Worm (Caenorhabditis elegans) whole organism, L1 larva: ENCODE measurements around the gene F01D5.1.

ENCODE experiments used
- ama-1 ChIP-seq: fragments of 150-350 bp; optimal IDR thresholded peaks from 2 replicates; lab custom pipeline; 2014
- blmp-1 ChIP-seq: fragments of 150-350 bp; optimal IDR thresholded peaks from 2 replicates; lab custom pipeline; 2014; ENCODE audit warnings: missing biosample characterization, missing genetic modification characterization
- lin-13 ChIP-seq: fragments of 150-350 bp; optimal IDR thresholded peaks from 2 replicates; lab custom pipeline; 2014; ENCODE audit warnings: missing biosample characterization, missing genetic modification reagents, missing genetic modification characterization
- lin-39 ChIP-seq: fragments of 150-350 bp; optimal IDR thresholded peaks from 2 replicates; lab custom pipeline; 2014; ENCODE audit warnings: missing biosample characterization, missing genetic modification reagents, missing genetic modification characterization
- mdl-1 ChIP-seq, 2 experiments: fragments of 150-350 bp; optimal IDR thresholded peaks; 2 replicates each; lab custom pipeline; 2014 to 2017; ENCODE audit warnings: missing biosample characterization in 2 of 2, missing genetic modification characterization in 2 of 2, inconsistent platforms in 1 of 2
- nhr-12 ChIP-seq: sonication (generic microtip); optimal IDR thresholded peaks from 2 replicates; lab custom pipeline; 2017; ENCODE audit warnings: missing biosample characterization, missing genetic modification characterization
- nhr-19 ChIP-seq: fragments of 200-800 bp; sonication (Bioruptor generic); conservative IDR thresholded peaks from 2 replicates; pipeline ENCODE4 v1.3.6; 2022; ENCODE audit warnings: missing genetic modification characterization, missing compliant biosample characterization
- nhr-76 ChIP-seq: sonication (generic microtip); optimal IDR thresholded peaks from 2 replicates; lab custom pipeline; 2017; ENCODE audit warnings: missing biosample characterization, missing genetic modification characterization
- pqm-1 ChIP-seq: sonication (generic microtip); optimal IDR thresholded peaks from 3 replicates; lab custom pipeline; 2017; ENCODE audit warnings: missing biosample characterization, missing genetic modification characterization
- vab-15 ChIP-seq: sonication (generic microtip); optimal IDR thresholded peaks from 2 replicates; lab custom pipeline; 2017; ENCODE audit warnings: missing genotype, mild to moderate bottlenecking, missing genetic modification characterization, missing compliant biosample characterization
- zag-1 ChIP-seq: fragments of 150-350 bp; optimal IDR thresholded peaks from 2 replicates; lab custom pipeline; 2014; ENCODE audit warnings: missing biosample characterization, missing genetic modification characterization
- ztf-11 ChIP-seq, 2 experiments: sonication (generic microtip); optimal IDR thresholded peaks; 2 replicates each; lab custom pipeline; 2016 to 2017; ENCODE audit warnings: missing genetic modification characterization in 2 of 2, missing biosample characterization in 1 of 2, missing compliant biosample characterization in 1 of 2

- TF ChIP-seq vab-15 (tag; lab: Kevin White, UChicago) (no peak), nhr-76 (tag; lab: Kevin White, UChicago) (no peak), ama-1 (lab: Kevin White, UChicago) (no peak), pqm-1 (no peak), nhr-12 (tag; lab: Kevin White, UChicago) (no peak), mdl-1 (tag; optimal IDR thresholded peaks at IDR 0.05; lab: Kevin White, UChicago) (no peak), ztf-11 (tag; optimal IDR thresholded peaks at IDR 0.05; lab: Kevin White, UChicago) (no peak), blmp-1 (tag; lab: Kevin White, UChicago) (no peak), lin-39 (tag; lab: Kevin White, UChicago) (no peak), nhr-19 (GFP tag; lab: Robert Waterston, UW) (no peak), lin-13 (no peak), zag-1 (tag; lab: Kevin White, UChicago) (no peak)
These were observed 45.4 kb downstream of the F01D5.1 start for ce11 chrII:13951986-13952385.
